Worm (Caenorhabditis elegans): ENCODE data around the gene C09B8.3.

DNA sequence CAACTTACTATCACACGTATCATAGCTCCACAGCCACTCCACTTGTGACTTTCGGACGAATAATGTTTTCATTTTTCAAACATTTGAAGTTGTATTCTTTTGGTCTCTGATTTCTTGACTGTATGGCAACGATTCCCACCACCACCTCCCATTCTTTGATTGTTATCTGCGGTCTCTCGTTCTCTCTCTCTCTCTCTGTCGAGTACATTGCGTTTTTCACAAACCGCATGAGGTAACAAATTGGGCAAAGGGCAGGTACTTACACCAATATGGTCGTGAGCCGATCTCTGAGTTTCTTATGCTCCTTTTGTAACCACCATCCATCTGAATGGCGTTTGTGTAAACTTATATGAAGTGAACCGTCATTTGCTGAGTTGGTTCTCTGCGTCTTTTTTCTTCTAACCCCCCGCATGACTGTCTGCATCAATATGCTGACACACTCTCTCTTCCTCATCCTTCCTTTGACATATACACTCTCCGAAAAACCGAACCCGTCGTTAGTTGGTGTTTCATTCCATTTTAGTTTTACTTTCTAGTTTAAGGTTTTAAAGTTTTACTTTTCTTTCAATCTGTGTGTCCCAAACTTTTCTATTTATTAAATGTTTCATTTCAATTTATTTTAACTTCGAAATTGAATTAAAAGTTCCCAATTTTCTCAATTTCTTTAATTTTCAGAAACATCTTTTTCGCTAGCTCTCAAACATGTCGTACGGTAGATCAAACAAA, 47.3 kb upstream of the C09B8.3 start, which contains the start of gene gln-1:
- TF ChIP-seq tbx-37 (GFP tag; conservative IDR thresholded peaks at IDR 0.05) (no peak), ama-1 (optimal IDR thresholded peaks at IDR 0.05) (no peak)
